Fruit fly (Drosophila melanogaster) whole organism, embryonic: ENCODE data around the gene CG5618.
A peak's percentile ranks its signal among the peaks of the same experiment; 100 is the strongest.

Source experiments
- CG10959 ChIP-seq: fragments of 200-800 bp; sonication (Bioruptor generic); IDR thresholded peaks from 2 replicates; pipeline ENCODE4 v1.3.6; 2022; ENCODE audit warnings: missing biosample characterization, missing genetic modification characterization
- CG11247 ChIP-seq: fragments of 200-800 bp; sonication (Bioruptor generic); IDR thresholded peaks from 2 replicates; pipeline ENCODE4 v1.3.6; 2022; ENCODE audit warnings: missing biosample characterization, missing genetic modification characterization
- CG11723 ChIP-seq: fragments of 200-800 bp; sonication (Bioruptor generic); optimal IDR thresholded peaks from 2 replicates; lab custom pipeline; 2017; ENCODE audit warnings: missing biosample characterization, mild to moderate bottlenecking, missing genetic modification characterization
- CG12744 ChIP-seq: fragments of 200-800 bp; sonication (Bioruptor generic); optimal IDR thresholded peaks from 2 replicates; lab custom pipeline; 2016; ENCODE audit warnings: missing biosample characterization, missing genetic modification characterization
- CG13624 ChIP-seq: fragments of 200-800 bp; sonication (Bioruptor generic); optimal IDR thresholded peaks from 2 replicates; lab custom pipeline; 2016; ENCODE audit warnings: missing biosample characterization, missing genetic modification characterization
- CG13775 ChIP-seq: fragments of 200-800 bp; sonication (Bioruptor generic); optimal IDR thresholded peaks from 3 replicates; lab custom pipeline; 2017; ENCODE audit warnings: missing biosample characterization, mild to moderate bottlenecking, missing genetic modification characterization
- CG15011 ChIP-seq: fragments of 200-800 bp; sonication (Bioruptor generic); optimal IDR thresholded peaks from 3 replicates; lab custom pipeline; 2018; ENCODE audit warnings: missing biosample characterization, mild to moderate bottlenecking, missing genetic modification characterization
- CG15073 ChIP-seq: fragments of 200-800 bp; sonication (Bioruptor generic); optimal IDR thresholded peaks from 2 replicates; lab custom pipeline; 2016; ENCODE audit warnings: missing biosample characterization, missing genetic modification characterization
- CG17328 ChIP-seq: fragments of 200-800 bp; sonication (Bioruptor generic); IDR thresholded peaks from 2 replicates; pipeline ENCODE4 v1.3.6; 2022; ENCODE audit warnings: missing biosample characterization, missing genetic modification characterization
- CG2712 ChIP-seq: fragments of 200-800 bp; optimal IDR thresholded peaks from 3 replicates; lab custom pipeline; 2019; ENCODE audit warnings: missing biosample characterization, mild to moderate bottlenecking, missing genetic modification characterization, moderate library complexity
- CG31365 ChIP-seq: fragments of 200-800 bp; sonication (Bioruptor generic); optimal IDR thresholded peaks from 2 replicates; lab custom pipeline; 2018; ENCODE audit warnings: missing biosample characterization, mild to moderate bottlenecking, missing genetic modification characterization
- CG34224 ChIP-seq: fragments of 200-800 bp; sonication (Bioruptor generic); IDR thresholded peaks from 3 replicates; pipeline ENCODE4 v1.3.6; 2022; ENCODE audit warnings: missing biosample characterization, missing genetic modification characterization; ENCODE audit not compliant: partially characterized antibody
- CG7357 ChIP-seq: fragments of 200-800 bp; sonication (Bioruptor generic); IDR thresholded peaks from 3 replicates; pipeline ENCODE4 v1.3.6; 2022; ENCODE audit warnings: missing biosample characterization, missing genetic modification characterization
- CG7839 ChIP-seq: fragments of 200-800 bp; sonication (Bioruptor generic); optimal IDR thresholded peaks from 3 replicates; lab custom pipeline; 2018; ENCODE audit warnings: missing biosample characterization, mild to moderate bottlenecking, missing genetic modification characterization, moderate library complexity
- CG7963 ChIP-seq: fragments of 200-800 bp; sonication (Bioruptor generic); IDR thresholded peaks from 3 replicates; pipeline ENCODE4 v1.3.6; 2022; ENCODE audit warnings: missing biosample characterization, missing genetic modification characterization; ENCODE audit not compliant: partially characterized antibody
- CG8290 ChIP-seq, 3 experiments: fragments of 200-800 bp; sonication (Bioruptor generic); optimal IDR thresholded peaks; 2 replicates each; lab custom pipeline; 2016 to 2019; ENCODE audit warnings: missing biosample characterization in 3 of 3, missing genetic modification characterization in 3 of 3, mild to moderate bottlenecking in 2 of 3, moderate library complexity in 1 of 3
- Camta ChIP-seq: fragments of 200-800 bp; sonication (Bioruptor generic); optimal IDR thresholded peaks from 2 replicates; lab custom pipeline; 2016; ENCODE audit warnings: missing biosample characterization, missing genetic modification characterization
- CrebB ChIP-seq: fragments of 200-800 bp; sonication (Bioruptor generic); optimal IDR thresholded peaks from 3 replicates; lab custom pipeline; 2018; ENCODE audit warnings: missing biosample characterization, mild to moderate bottlenecking, missing genetic modification characterization
- Dfd ChIP-seq, 2 experiments: fragments of >200 bp; optimal IDR thresholded peaks; 2 replicates each; lab custom pipeline; 2017; ENCODE audit warnings: missing biosample characterization in 2 of 2, missing genetic modification characterization in 2 of 2
- H15 ChIP-seq: fragments of 200-800 bp; sonication (Bioruptor generic); IDR thresholded peaks from 3 replicates; pipeline ENCODE4 v1.3.6; 2022; ENCODE audit warnings: missing biosample characterization, missing genetic modification characterization
- HHEX ChIP-seq: fragments of 200-800 bp; sonication (Bioruptor generic); optimal IDR thresholded peaks from 3 replicates; lab custom pipeline; 2017; ENCODE audit warnings: missing biosample characterization, mild to moderate bottlenecking, missing genetic modification characterization, missing genetic modification reagents
- NC2β ChIP-seq: fragments of 200-800 bp; sonication (Bioruptor generic); optimal IDR thresholded peaks from 2 replicates; lab custom pipeline; 2016; ENCODE audit warnings: missing biosample characterization, missing genetic modification characterization
- NK7.1 ChIP-seq: fragments of 200-800 bp; sonication (Bioruptor generic); optimal IDR thresholded peaks from 3 replicates; lab custom pipeline; 2016; ENCODE audit warnings: missing biosample characterization, missing genetic modification characterization
- Optix ChIP-seq: fragments of 200-800 bp; sonication (Bioruptor generic); IDR thresholded peaks from 3 replicates; pipeline ENCODE4 v1.3.6; 2022; ENCODE audit warnings: missing biosample characterization, missing genetic modification characterization
- Side ChIP-seq: fragments of 200-800 bp; sonication (Bioruptor generic); optimal IDR thresholded peaks from 2 replicates; lab custom pipeline; 2016; ENCODE audit warnings: missing biosample characterization, missing genetic modification characterization
- Sox100B ChIP-seq: fragments of 200-800 bp; sonication (Bioruptor generic); optimal IDR thresholded peaks from 3 replicates; lab custom pipeline; 2018; ENCODE audit warnings: missing biosample characterization, mild to moderate bottlenecking, missing genetic modification characterization
- Sry-δ ChIP-seq: fragments of 200-800 bp; sonication (Bioruptor generic); optimal IDR thresholded peaks from 2 replicates; lab custom pipeline; 2016; ENCODE audit warnings: missing biosample characterization, missing genetic modification characterization
- Taf1 ChIP-seq: fragments of 200-800 bp; sonication (Bioruptor generic); IDR thresholded peaks from 2 replicates; pipeline ENCODE4 v1.3.6; 2022; ENCODE audit warnings: missing biosample characterization, missing genetic modification characterization
- cas ChIP-seq: fragments of 200-800 bp; sonication (Bioruptor generic); IDR thresholded peaks from 2 replicates; pipeline ENCODE4 v1.3.6; 2022; ENCODE audit warnings: missing biosample characterization, missing genetic modification characterization
- chn ChIP-seq: fragments of 200-800 bp; sonication (Bioruptor generic); optimal IDR thresholded peaks from 2 replicates; lab custom pipeline; 2016; ENCODE audit warnings: missing biosample characterization, missing genetic modification characterization
- dpn ChIP-seq, 2 experiments: fragments of 200-800 bp; sonication (Bioruptor generic); optimal IDR thresholded peaks; 3 replicates each; lab custom pipeline; 2016; ENCODE audit warnings: missing biosample characterization in 2 of 2, missing genetic modification characterization in 2 of 2
- emc ChIP-seq: fragments of 200-800 bp; sonication (Bioruptor generic); optimal IDR thresholded peaks from 2 replicates; lab custom pipeline; 2016; ENCODE audit warnings: missing biosample characterization, missing genetic modification characterization
- gsb ChIP-seq: fragments of 200-800 bp; sonication (Bioruptor generic); IDR thresholded peaks from 2 replicates; pipeline ENCODE4 v1.3.6; 2022; ENCODE audit warnings: missing biosample characterization, missing genetic modification characterization
- lov ChIP-seq, 2 experiments: fragments of 200-800 bp in 1 of 2; fragments of >200 bp in 1 of 2; sonication (Bioruptor generic) in 1 of 2; IDR thresholded peaks in 1 of 2; optimal IDR thresholded peaks in 1 of 2; 2 replicates in 1 of 2; 3 replicates in 1 of 2; pipeline versions ENCODE4 v1.3.6 to Lab custom; 2017 to 2022; ENCODE audit warnings: missing biosample characterization in 1 of 2, missing genetic modification characterization in 1 of 2
- odd ChIP-seq: fragments of 200-800 bp; sonication (Bioruptor generic); optimal IDR thresholded peaks from 2 replicates; lab custom pipeline; 2017; ENCODE audit warnings: missing biosample characterization, mild to moderate bottlenecking, missing genetic modification characterization
- p53 ChIP-seq: fragments of 200-800 bp; sonication (Bioruptor generic); optimal IDR thresholded peaks from 2 replicates; lab custom pipeline; 2016; ENCODE audit warnings: missing biosample characterization, missing genetic modification characterization
- pan ChIP-seq, 4 experiments: fragments of >200 bp in 3 of 4; fragments of 200-800 bp in 1 of 4; sonication (Bioruptor generic) in 1 of 4; optimal IDR thresholded peaks in 3 of 4; IDR thresholded peaks in 1 of 4; 2 replicates each; pipeline versions ENCODE4 v1.3.6 to Lab custom; 2017 to 2022; ENCODE audit warnings: missing biosample characterization in 2 of 4, missing genetic modification characterization in 2 of 4, mixed read lengths in 1 of 4
- prd ChIP-seq, 3 experiments: fragments of >200 bp in 2 of 3; fragments of 200-800 bp in 1 of 3; sonication (Bioruptor generic) in 1 of 3; optimal IDR thresholded peaks in 2 of 3; IDR thresholded peaks in 1 of 3; 2 replicates in 2 of 3; 3 replicates in 1 of 3; pipeline versions ENCODE4 v1.3.6 to Lab custom; 2017 to 2022; ENCODE audit warnings: missing biosample characterization in 1 of 3, missing genetic modification characterization in 1 of 3
- ro ChIP-seq: fragments of 200-800 bp; sonication (Bioruptor generic); IDR thresholded peaks from 2 replicates; pipeline ENCODE4 v1.3.6; 2022; ENCODE audit warnings: missing biosample characterization, missing genetic modification characterization
- run ChIP-seq: fragments of 200-800 bp; sonication (Bioruptor generic); optimal IDR thresholded peaks from 3 replicates; lab custom pipeline; 2018; ENCODE audit warnings: missing biosample characterization, mild to moderate bottlenecking, missing genetic modification characterization
- sd ChIP-seq: fragments of 200-800 bp; sonication (Bioruptor generic); optimal IDR thresholded peaks from 3 replicates; lab custom pipeline; 2018; ENCODE audit warnings: missing biosample characterization, mild to moderate bottlenecking, missing genetic modification characterization, moderate library complexity
- stwl ChIP-seq: fragments of 200-800 bp; sonication (Bioruptor generic); optimal IDR thresholded peaks from 3 replicates; lab custom pipeline; 2018; ENCODE audit warnings: missing biosample characterization, mild to moderate bottlenecking, missing genetic modification characterization, moderate library complexity
- tio ChIP-seq: fragments of 200-800 bp; sonication (Bioruptor generic); optimal IDR thresholded peaks from 2 replicates; lab custom pipeline; 2017; ENCODE audit warnings: missing biosample characterization, missing genetic modification characterization, inconsistent platforms
- toy ChIP-seq: fragments of 200-800 bp; sonication (Bioruptor generic); IDR thresholded peaks from 2 replicates; pipeline ENCODE4 v1.3.6; 2022; ENCODE audit warnings: missing biosample characterization, missing genetic modification characterization
- ttk ChIP-seq: fragments of 200-800 bp; sonication (Bioruptor generic); IDR thresholded peaks from 2 replicates; pipeline ENCODE4 v2.1.2; 2022; ENCODE audit warnings: missing biosample characterization, missing genetic modification characterization
- vfl ChIP-seq: fragments of 200-800 bp; sonication (Bioruptor generic); optimal IDR thresholded peaks from 2 replicates; lab custom pipeline; 2016; ENCODE audit warnings: missing biosample characterization, missing genetic modification characterization
- wor ChIP-seq: fragments of 200-800 bp; sonication (Bioruptor generic); IDR thresholded peaks from 2 replicates; pipeline ENCODE4 v1.3.6; 2022; ENCODE audit warnings: missing biosample characterization, missing genetic modification characterization
- zf30C ChIP-seq: fragments of 200-800 bp; sonication (Bioruptor generic); optimal IDR thresholded peaks from 3 replicates; lab custom pipeline; 2018; ENCODE audit warnings: missing biosample characterization, mild to moderate bottlenecking, missing genetic modification characterization

The CG5618 gene

dm6 chr3L:20399550-20400109 is 46.4 kb downstream of the CG5618 start (continued):
- TF ChIP-seq CG7839 (tag; lab: Kevin White, UChicago) (peak; percentile 92), emc (GFP tag; lab: Kevin White, UChicago) (peak; percentile 41), CG11723 (GFP tag; lab: Kevin White, UChicago) (peak; percentile 80), stwl (tag; lab: Kevin White, UChicago) (no peak), CG34224 (GFP tag; lab: Robert Waterston, UW) (no peak), lov (optimal IDR thresholded peaks at IDR 0.05; lab: Kevin White, UChicago) (no peak), lov (GFP tag; IDR thresholded peaks at IDR 0.05; lab: Robert Waterston, UW) (no peak), NK7.1 (GFP tag; lab: Kevin White, UChicago) (peak; percentile 63), CG31365 (tag; lab: Kevin White, UChicago) (peak; percentile 51), Dfd (GFP tag; optimal IDR thresholded peaks at IDR 0.05; lab: Kevin White, UChicago) (no peak), CG2712 (tag; lab: Kevin White, UChicago) (peak; percentile 90), CG10959 (GFP tag; lab: Robert Waterston, UW) (peak; percentile 44; the same call in 1 of the 2 replicates), ttk (GFP tag; lab: Robert Waterston, UW) (peak; percentile 66), CG15073 (GFP tag; lab: Kevin White, UChicago) (peak; percentile 99), CG8290 (GFP tag; optimal IDR thresholded peaks at IDR 0.05; lab: Kevin White, UChicago) (peak; percentile 35), CG8290 (tag; optimal IDR thresholded peaks at IDR 0.05; lab: Kevin White, UChicago) (peak in 1 of 2 experiments; percentile 92), Side (peak; percentile 67), cas (GFP tag; lab: Robert Waterston, UW) (peak; percentile 78), ro (GFP tag; lab: Robert Waterston, UW) (peak; percentile 71), Sry-δ (peak; percentile 31), dpn (GFP tag; optimal IDR thresholded peaks at IDR 0.05; lab: Kevin White, UChicago) (peak; percentile 84 to 88), pan (optimal IDR thresholded peaks at IDR 0.05; lab: Kevin White, UChicago) (no peak), pan (GFP tag; optimal IDR thresholded peaks at IDR 0.05 in 1 of 2, IDR thresholded peaks at IDR 0.05 in 1 of 2) (peak in 1 of 2 experiments; percentile 89), CG7357 (peak; percentile 72), zf30C (GFP tag; lab: Kevin White, UChicago) (no peak), chn (GFP tag; lab: Kevin White, UChicago) (peak; percentile 78), Camta (GFP tag; lab: Kevin White, UChicago) (peak; percentile 72), Sox100B (GFP tag; lab: Kevin White, UChicago) (peak; percentile 91), p53 (GFP tag; lab: Kevin White, UChicago) (no peak), CG12744 (peak; percentile 78), prd (optimal IDR thresholded peaks at IDR 0.05; lab: Kevin White, UChicago) (no peak), prd (GFP tag; IDR thresholded peaks at IDR 0.05; lab: Robert Waterston, UW) (peak; percentile 88), H15 (peak; percentile 77), CG13624 (GFP tag; lab: Kevin White, UChicago) (peak; percentile 77), CG17328 (GFP tag; lab: Robert Waterston, UW) (peak; percentile 58), odd (peak; percentile 90), Taf1 (peak; percentile 67; the same call in 1 of the 2 replicates), wor (GFP tag; lab: Robert Waterston, UW) (peak; percentile 59), CG15011 (peak; percentile 89), HHEX (peak; percentile 89), NC2β (GFP tag; lab: Kevin White, UChicago) (peak; percentile 73), gsb (GFP tag; lab: Robert Waterston, UW) (peak; percentile 87), CG13775 (GFP tag; lab: Kevin White, UChicago) (peak; percentile 87), CrebB (peak; percentile 77), Optix (GFP tag; lab: Robert Waterston, UW) (peak; percentile 64; the same call in 1 of the 3 replicates), CG7963 (GFP tag; lab: Robert Waterston, UW) (no peak), run (tag; lab: Kevin White, UChicago) (peak; percentile 86), tio (GFP tag; lab: Kevin White, UChicago) (peak; percentile 91), vfl (GFP tag; lab: Kevin White, UChicago) (peak; percentile 78), toy (GFP tag; lab: Robert Waterston, UW) (peak; percentile 73), sd (peak; percentile 85), CG11247 (GFP tag; lab: Robert Waterston, UW) (peak; percentile 77)
